Fruit fly (Drosophila melanogaster): ENCODE measurements around the gene CG5946.

CG5946 gene

DNA sequence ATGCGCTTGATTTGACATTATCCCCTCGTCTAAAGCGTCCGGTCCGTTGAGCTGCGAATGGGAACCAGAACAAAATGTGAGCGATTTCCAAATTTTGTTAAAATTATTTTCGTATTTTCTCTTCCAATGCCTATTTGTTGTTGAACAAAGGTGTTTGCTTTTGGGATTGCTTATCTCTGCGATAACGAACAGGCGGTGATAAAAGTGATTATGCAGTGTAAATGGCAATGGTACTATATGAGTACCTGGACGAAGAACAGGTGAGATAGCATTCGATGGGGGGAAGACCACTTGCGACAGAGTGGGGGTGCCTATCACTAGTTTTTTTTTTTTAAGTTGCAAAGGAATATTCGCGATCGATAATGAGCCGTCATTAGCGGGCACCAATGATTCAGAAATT lies 33.9 kb downstream of the CG5946 start (continued):
- no peak for TF ChIP-seq Nf-YC (tag; optimal IDR thresholded peaks at IDR 0.05)
- TF ChIP-seq HLH3B (GFP tag; IDR thresholded peaks at IDR 0.05), result no peak
- no peak for TF ChIP-seq CG30403 (GFP tag; optimal IDR thresholded peaks at IDR 0.05)
- no peak for TF ChIP-seq chm (GFP tag; IDR thresholded peaks at IDR 0.05)
- TF ChIP-seq ewg (GFP tag; optimal IDR thresholded peaks at IDR 0.05), result no peak
- no peak for TF ChIP-seq Dip2 (GFP tag; IDR thresholded peaks at IDR 0.05)
- TF ChIP-seq GATAe (GFP tag; conservative IDR thresholded peaks at IDR 0.05), result peak; percentile 48; the same call in 1 of the 2 replicates
- TF ChIP-seq ac (GFP tag; optimal IDR thresholded peaks at IDR 0.05), result no peak
- TF ChIP-seq sens (GFP tag), result peak; percentile 33
- TF ChIP-seq CG4328 (GFP tag; optimal IDR thresholded peaks at IDR 0.05), result no peak
- 0 out of 4 replicates have a peak, but pooled peaks have one; percentile 27 for TF ChIP-seq chinmo (GFP tag; IDR thresholded peaks at IDR 0.05; ENCODE audit: partially characterized antibody)
- no peak for TF ChIP-seq CG1603 (tag; optimal IDR thresholded peaks at IDR 0.05)
- TF ChIP-seq Awh (GFP tag; IDR thresholded peaks at IDR 0.05), result no peak
- no peak for TF ChIP-seq Gug (GFP tag; IDR thresholded peaks at IDR 0.05)
- no peak for TF ChIP-seq CG8388 (GFP tag; optimal IDR thresholded peaks at IDR 0.05)
- no peak for TF ChIP-seq hkb (optimal IDR thresholded peaks at IDR 0.05)
- TF ChIP-seq hkb (GFP tag; IDR thresholded peaks at IDR 0.05), result peak; percentile 13; the same call in 1 of the 2 replicates
- TF ChIP-seq D19A (tag; optimal IDR thresholded peaks at IDR 0.05), result no peak
- no peak for TF ChIP-seq CG8478 (optimal IDR thresholded peaks at IDR 0.05)
- no peak for TF ChIP-seq CG9876 (GFP tag; optimal IDR thresholded peaks at IDR 0.05)
- peak; percentile 21 for TF ChIP-seq Ets65A (GFP tag)
- no peak for TF ChIP-seq NfI (GFP tag; optimal IDR thresholded peaks at IDR 0.05)
- TF ChIP-seq sima (GFP tag; optimal IDR thresholded peaks at IDR 0.05), result no peak
- TF ChIP-seq CG9932 (GFP tag; IDR thresholded peaks at IDR 0.05), result no peak
- no peak for TF ChIP-seq fru (optimal IDR thresholded peaks at IDR 0.05)
- no peak for TF ChIP-seq br (optimal IDR thresholded peaks at IDR 0.05)
- peak; percentile 22 for TF ChIP-seq CG17912 (GFP tag; optimal IDR thresholded peaks at IDR 0.05)
- TF ChIP-seq Rfx (GFP tag; IDR thresholded peaks at IDR 0.05), result no peak
- TF ChIP-seq wek (GFP tag; optimal IDR thresholded peaks at IDR 0.05), result peak; percentile 6
- no peak for TF ChIP-seq CG8944 (GFP tag; optimal IDR thresholded peaks at IDR 0.05)
- TF ChIP-seq Aef1 (GFP tag; IDR thresholded peaks at IDR 0.05), result no peak
- TF ChIP-seq Doc3 (GFP tag; IDR thresholded peaks at IDR 0.05; ENCODE audit: partially characterized antibody), result no peak
- peak; percentile 86 for TF ChIP-seq mirr (GFP tag; optimal IDR thresholded peaks at IDR 0.05)
- TF ChIP-seq CG12659 (GFP tag; optimal IDR thresholded peaks at IDR 0.05), result no peak
- TF ChIP-seq gsb-n (tag; optimal IDR thresholded peaks at IDR 0.05), result no peak
- TF ChIP-seq lab (GFP tag; optimal IDR thresholded peaks at IDR 0.05), result peak; percentile 72
- TF ChIP-seq chif (GFP tag; optimal IDR thresholded peaks at IDR 0.05), result no peak
- TF ChIP-seq CG34224 (GFP tag; IDR thresholded peaks at IDR 0.05; ENCODE audit: partially characterized antibody), result no peak
- no peak for TF ChIP-seq Dfd (GFP tag; optimal IDR thresholded peaks at IDR 0.05)
- no peak for TF ChIP-seq org-1 (GFP tag; optimal IDR thresholded peaks at IDR 0.05)
- no peak for TF ChIP-seq Dp (GFP tag; optimal IDR thresholded peaks at IDR 0.05)
- TF ChIP-seq Dbx (GFP tag; IDR thresholded peaks at IDR 0.05), result peak; percentile 41; the same call in 1 of the 3 replicates
- no peak for TF ChIP-seq Elba2 (GFP tag; optimal IDR thresholded peaks at IDR 0.05)
- TF ChIP-seq CG2199 (GFP tag; IDR thresholded peaks at IDR 0.05), result no peak
- TF ChIP-seq CG17612 (GFP tag; IDR thresholded peaks at IDR 0.05), result no peak

DNA sequence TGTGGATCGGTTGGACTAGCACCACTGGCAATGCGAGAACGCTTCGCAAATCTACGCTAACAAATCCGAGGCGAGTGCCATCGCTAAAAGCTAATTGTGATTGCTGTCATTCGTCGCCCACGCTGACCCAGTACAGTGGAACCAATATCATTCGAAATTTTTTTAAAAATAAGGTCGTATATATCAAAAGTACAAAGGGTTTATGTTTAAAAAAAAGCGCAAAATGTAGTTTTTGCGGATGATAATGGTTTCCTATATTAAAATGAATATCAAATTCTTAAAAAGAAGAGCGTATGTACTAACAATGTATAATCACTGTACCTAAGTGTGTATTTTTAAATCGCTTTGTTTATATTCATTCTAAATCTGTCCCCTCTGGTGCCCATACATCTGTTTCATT lies 36.8 kb downstream of the CG5946 start:
- TF ChIP-seq ac (GFP tag; optimal IDR thresholded peaks at IDR 0.05) (no peak), wek (GFP tag; optimal IDR thresholded peaks at IDR 0.05) (no peak), CG7271 (tag; optimal IDR thresholded peaks at IDR 0.05) (no peak), CG17328 (GFP tag; IDR thresholded peaks at IDR 0.05) (peak; percentile 37; the same call in 1 of the 2 replicates), CG3407 (GFP tag; optimal IDR thresholded peaks at IDR 0.05) (no peak), vvl (GFP tag; IDR thresholded peaks at IDR 0.05) (peak; percentile 66; the same call in 1 of the 2 replicates), fd102C (GFP tag; optimal IDR thresholded peaks at IDR 0.05) (no peak), Deaf1 (tag; optimal IDR thresholded peaks at IDR 0.05) (no peak), tin (GFP tag; optimal IDR thresholded peaks at IDR 0.05) (no peak), Opbp (GFP tag; IDR thresholded peaks at IDR 0.05; ENCODE audit: partially characterized antibody) (no peak), CG13424 (tag; optimal IDR thresholded peaks at IDR 0.05) (peak; percentile 69), CG33213 (GFP tag; optimal IDR thresholded peaks at IDR 0.05) (no peak), CG3847 (GFP tag; IDR thresholded peaks at IDR 0.05) (peak; percentile 46; the same call in 1 of the 2 replicates), sens (GFP tag) (peak; percentile 60)

Data from whole organism, embryonic.